Worm (Caenorhabditis elegans): ENCODE measurements around the gene K02D10.3.

ce11 chrIII:8771162-8771561 is 589 bp downstream of the K02D10.3 start, which contains the start of gene K02D10.2:
- no peak for TF ChIP-seq mdl-1 (tag; optimal IDR thresholded peaks at IDR 0.05)
- TF ChIP-seq blmp-1 (tag; optimal IDR thresholded peaks at IDR 0.05): no peak
- no peak for TF ChIP-seq aly-2 (tag; optimal IDR thresholded peaks at IDR 0.05)
- no peak for TF ChIP-seq snpc-4 (tag; optimal IDR thresholded peaks at IDR 0.05)
- no peak for TF ChIP-seq egl-27 (tag; optimal IDR thresholded peaks at IDR 0.05)
- TF ChIP-seq ama-1 (optimal IDR thresholded peaks at IDR 0.05): no peak
- TF ChIP-seq unc-130 (tag; optimal IDR thresholded peaks at IDR 0.05): no peak
- no peak for TF ChIP-seq aha-1 (tag; optimal IDR thresholded peaks at IDR 0.05)
- TF ChIP-seq pag-3 (tag; optimal IDR thresholded peaks at IDR 0.05; ENCODE audit: borderline replicate concordance, insufficient read depth): no peak
- no peak for TF ChIP-seq hlh-17 (GFP tag; optimal IDR thresholded peaks at IDR 0.05; ENCODE audit: borderline replicate concordance)
- no peak for TF ChIP-seq nhr-28 (tag; optimal IDR thresholded peaks at IDR 0.05)
- TF ChIP-seq elt-2 (tag; optimal IDR thresholded peaks at IDR 0.05): no peak
- no peak for TF ChIP-seq elt-3 (tag; optimal IDR thresholded peaks at IDR 0.05)
- no peak for TF ChIP-seq nhr-90 (tag; optimal IDR thresholded peaks at IDR 0.05; ENCODE audit: poor library complexity)
